Worm (Caenorhabditis elegans) whole organism, early embryonic: ENCODE data around the gene ZK662.5.

Source experiments
- B0310.2 ChIP-seq: sonication (generic microtip); optimal IDR thresholded peaks from 2 replicates; lab custom pipeline; 2016; ENCODE audit warnings: mild to moderate bottlenecking, missing genetic modification characterization, missing compliant biosample characterization
- ama-1 ChIP-seq: fragments of 150-350 bp; optimal IDR thresholded peaks from 2 replicates; lab custom pipeline; 2014
- ceh-36 ChIP-seq: sonication (generic microtip); optimal IDR thresholded peaks from 2 replicates; lab custom pipeline; 2016; ENCODE audit warnings: missing genetic modification characterization, inconsistent platforms, missing compliant biosample characterization
- pes-1 ChIP-seq: fragments of 200-800 bp; sonication (Bioruptor generic); IDR thresholded peaks from 2 replicates; pipeline ENCODE4 v1.3.6; 2022; ENCODE audit warnings: missing genetic modification reagents, missing genetic modification characterization, missing compliant biosample characterization
- scrt-1 ChIP-seq: fragments of 200-800 bp; sonication (Bioruptor generic); IDR thresholded peaks from 2 replicates; pipeline ENCODE4 v1.3.6; 2022; ENCODE audit warnings: missing genetic modification characterization, missing compliant biosample characterization
- sea-1 ChIP-seq: fragments of 200-800 bp; sonication (Bioruptor generic); conservative IDR thresholded peaks from 2 replicates; pipeline ENCODE4 v1.3.6; 2022; ENCODE audit warnings: missing genetic modification characterization, missing compliant biosample characterization

DNA sequence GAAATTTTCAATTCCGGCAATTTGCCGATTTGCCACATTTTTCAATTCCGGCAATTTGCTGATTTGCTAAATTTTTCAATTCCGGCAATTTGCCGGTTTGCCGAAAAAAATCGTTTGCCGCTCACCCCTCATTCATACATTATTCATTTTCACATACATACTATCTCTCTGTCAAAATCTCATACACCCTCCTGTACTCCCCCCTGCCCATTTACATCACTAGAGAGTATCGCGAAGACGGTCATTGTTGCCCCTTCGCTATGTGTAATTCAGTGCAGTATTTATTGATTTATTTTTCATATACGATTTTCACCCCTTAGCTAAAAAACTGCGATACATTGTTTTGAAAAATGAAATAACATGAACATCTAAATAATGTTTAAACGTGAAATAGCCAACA is 15.0 kb downstream of the ZK662.5 start:
- TF ChIP-seq ama-1 (lab: Kevin White, UChicago): no peak
- no peak for TF ChIP-seq sea-1 (GFP tag; lab: Robert Waterston, UW)
- TF ChIP-seq B0310.2 (tag; lab: Kevin White, UChicago): no peak
- no peak for TF ChIP-seq pes-1
- TF ChIP-seq scrt-1: no peak
- no peak for TF ChIP-seq ceh-36 (tag; lab: Kevin White, UChicago)
